Fruit fly (Drosophila melanogaster) whole organism, embryonic: ENCODE measurements around the gene tex.

Source experiments
- Antp ChIP-seq: fragments of 200-800 bp; sonication (Bioruptor generic); optimal IDR thresholded peaks from 3 replicates; lab custom pipeline; 2016; ENCODE audit warnings: missing biosample characterization, missing genetic modification characterization
- Atf-2 ChIP-seq: fragments of 200-800 bp; sonication (Bioruptor generic); optimal IDR thresholded peaks from 2 replicates; lab custom pipeline; 2016; ENCODE audit warnings: missing biosample characterization, missing genetic modification characterization
- B-H1 ChIP-seq: fragments of 200-800 bp; sonication (Bioruptor generic); IDR thresholded peaks from 3 replicates; pipeline ENCODE4 v1.3.6; 2022; ENCODE audit warnings: missing biosample characterization, missing genetic modification characterization
- BEAF-32 ChIP-seq: fragments of 200-800 bp; sonication (Bioruptor generic); optimal IDR thresholded peaks from 3 replicates; lab custom pipeline; 2017; ENCODE audit warnings: missing biosample characterization, missing genetic modification characterization, mild to moderate bottlenecking, moderate library complexity, missing genetic modification reagents
- Blimp-1 ChIP-seq: fragments of 200-800 bp; sonication (Bioruptor generic); optimal IDR thresholded peaks from 3 replicates; lab custom pipeline; 2018; ENCODE audit warnings: missing biosample characterization, missing genetic modification characterization, mild to moderate bottlenecking, moderate library complexity, missing genetic modification reagents
- CG13296 ChIP-seq: fragments of 200-800 bp; sonication (Bioruptor generic); optimal IDR thresholded peaks from 3 replicates; lab custom pipeline; 2018; ENCODE audit warnings: missing biosample characterization, mild to moderate bottlenecking, missing genetic modification characterization
- CG13894 ChIP-seq: fragments of 200-800 bp; sonication (Bioruptor generic); optimal IDR thresholded peaks from 3 replicates; lab custom pipeline; 2018; ENCODE audit warnings: missing biosample characterization, mild to moderate bottlenecking, missing genetic modification characterization, moderate library complexity
- CG14667 ChIP-seq: fragments of 200-800 bp; sonication (Bioruptor generic); IDR thresholded peaks from 2 replicates; pipeline ENCODE4 v1.3.6; 2022; ENCODE audit warnings: missing biosample characterization, missing genetic modification characterization
- CG15011 ChIP-seq: fragments of 200-800 bp; sonication (Bioruptor generic); optimal IDR thresholded peaks from 3 replicates; lab custom pipeline; 2018; ENCODE audit warnings: missing biosample characterization, mild to moderate bottlenecking, missing genetic modification characterization
- CG15601 ChIP-seq: fragments of 200-800 bp; sonication (Bioruptor generic); optimal IDR thresholded peaks from 3 replicates; lab custom pipeline; 2019; ENCODE audit warnings: missing biosample characterization, mild to moderate bottlenecking, missing genetic modification characterization, moderate library complexity
- CG16813 ChIP-seq: fragments of 200-800 bp; sonication (Bioruptor generic); IDR thresholded peaks from 3 replicates; pipeline ENCODE4 v1.3.6; 2022; ENCODE audit warnings: missing biosample characterization, missing genetic modification characterization; ENCODE audit not compliant: partially characterized antibody
- CG17328 ChIP-seq: fragments of 200-800 bp; sonication (Bioruptor generic); IDR thresholded peaks from 2 replicates; pipeline ENCODE4 v1.3.6; 2022; ENCODE audit warnings: missing biosample characterization, missing genetic modification characterization
- CG18476 ChIP-seq: fragments of 200-800 bp; sonication (Bioruptor generic); optimal IDR thresholded peaks from 2 replicates; lab custom pipeline; 2016; ENCODE audit warnings: missing biosample characterization, mild to moderate bottlenecking, missing genetic modification characterization
- CG2712 ChIP-seq: fragments of 200-800 bp; optimal IDR thresholded peaks from 3 replicates; lab custom pipeline; 2019; ENCODE audit warnings: missing biosample characterization, mild to moderate bottlenecking, missing genetic modification characterization, moderate library complexity
- CG30431 ChIP-seq: fragments of 200-800 bp; sonication (Bioruptor generic); optimal IDR thresholded peaks from 2 replicates; lab custom pipeline; 2017; ENCODE audit warnings: missing biosample characterization, missing genetic modification characterization
- CG31388 ChIP-seq: fragments of 200-800 bp; sonication (Bioruptor generic); optimal IDR thresholded peaks from 2 replicates; lab custom pipeline; 2016; ENCODE audit warnings: missing biosample characterization, missing genetic modification characterization
- CG34422 ChIP-seq: fragments of 200-800 bp; sonication (Bioruptor generic); IDR thresholded peaks from 3 replicates; pipeline ENCODE4 v1.3.6; 2022; ENCODE audit warnings: missing biosample characterization, missing genetic modification characterization
- CG6654 ChIP-seq: fragments of 200-800 bp; sonication (Bioruptor generic); optimal IDR thresholded peaks from 2 replicates; lab custom pipeline; 2017; ENCODE audit warnings: missing biosample characterization, mild to moderate bottlenecking, missing genetic modification characterization
- CG6765 ChIP-seq: fragments of 200-800 bp; sonication (Bioruptor generic); optimal IDR thresholded peaks from 3 replicates; lab custom pipeline; 2017; ENCODE audit warnings: missing biosample characterization, mild to moderate bottlenecking, missing genetic modification characterization
- CG7556 ChIP-seq: fragments of 200-800 bp; sonication (Bioruptor generic); optimal IDR thresholded peaks from 2 replicates; lab custom pipeline; 2017; ENCODE audit warnings: missing biosample characterization, mild to moderate bottlenecking, missing genetic modification characterization
- CG7987 ChIP-seq: fragments of 200-800 bp; sonication (Bioruptor generic); optimal IDR thresholded peaks from 2 replicates; lab custom pipeline; 2018; ENCODE audit warnings: missing biosample characterization, mild to moderate bottlenecking, missing genetic modification characterization, moderate library complexity
- CG8944 ChIP-seq: fragments of 200-800 bp; sonication (Bioruptor generic); optimal IDR thresholded peaks from 3 replicates; lab custom pipeline; 2016; ENCODE audit warnings: missing biosample characterization, missing genetic modification characterization
- CG9215 ChIP-seq: fragments of 200-800 bp; sonication (Bioruptor generic); IDR thresholded peaks from 2 replicates; pipeline ENCODE4 v1.3.6; 2022; ENCODE audit warnings: missing biosample characterization, missing genetic modification characterization
- CG9609 ChIP-seq: fragments of 200-800 bp; sonication (Bioruptor generic); optimal IDR thresholded peaks from 3 replicates; lab custom pipeline; 2016; ENCODE audit warnings: missing biosample characterization, missing genetic modification characterization
- CG9727 ChIP-seq: fragments of 200-800 bp; sonication (Bioruptor generic); optimal IDR thresholded peaks from 3 replicates; lab custom pipeline; 2017; ENCODE audit warnings: missing biosample characterization, mild to moderate bottlenecking, missing genetic modification characterization
- CTCF ChIP-seq: fragments of 200-800 bp; sonication (Bioruptor generic); optimal IDR thresholded peaks from 2 replicates; lab custom pipeline; 2017; ENCODE audit warnings: missing biosample characterization, mild to moderate bottlenecking, missing genetic modification characterization, moderate library complexity
- Dp ChIP-seq: fragments of 200-800 bp; sonication (Bioruptor generic); optimal IDR thresholded peaks from 2 replicates; lab custom pipeline; 2018; ENCODE audit warnings: missing biosample characterization, mild to moderate bottlenecking, missing genetic modification characterization, moderate library complexity
- Dref ChIP-seq: fragments of 200-800 bp; sonication (Bioruptor generic); IDR thresholded peaks from 2 replicates; pipeline ENCODE4 v1.3.6; 2022; ENCODE audit warnings: missing biosample characterization, missing genetic modification characterization
- Gsc ChIP-seq: fragments of 200-800 bp; sonication (Bioruptor generic); IDR thresholded peaks from 2 replicates; pipeline ENCODE4 v1.3.6; 2022; ENCODE audit warnings: missing biosample characterization, missing genetic modification characterization
- Hey ChIP-seq: fragments of 200-800 bp; sonication (Bioruptor generic); optimal IDR thresholded peaks from 3 replicates; lab custom pipeline; 2018; ENCODE audit warnings: missing biosample characterization, mild to moderate bottlenecking, missing genetic modification characterization
- MBD-R2 ChIP-seq: fragments of 200-800 bp; sonication (Bioruptor generic); IDR thresholded peaks from 2 replicates; pipeline ENCODE4 v1.3.6; 2022; ENCODE audit warnings: missing biosample characterization, missing genetic modification characterization
- NC2α ChIP-seq: fragments of 200-800 bp; sonication (Bioruptor generic); optimal IDR thresholded peaks from 2 replicates; lab custom pipeline; 2016; ENCODE audit warnings: missing biosample characterization, missing genetic modification characterization
- Pdp1 ChIP-seq, 2 experiments: fragments of 200-800 bp; sonication (Bioruptor generic); optimal IDR thresholded peaks; 3 replicates each; lab custom pipeline; 2016; ENCODE audit warnings: missing biosample characterization in 2 of 2, missing genetic modification characterization in 2 of 2, mild to moderate bottlenecking in 1 of 2, moderate library complexity in 1 of 2
- Scr ChIP-seq: fragments of 200-800 bp; sonication (Bioruptor generic); IDR thresholded peaks from 2 replicates; pipeline ENCODE4 v1.3.6; 2022; ENCODE audit warnings: missing biosample characterization, missing genetic modification characterization; ENCODE audit not compliant: partially characterized antibody
- Spps ChIP-seq: fragments of 200-800 bp; sonication (Bioruptor generic); optimal IDR thresholded peaks from 2 replicates; lab custom pipeline; 2018; ENCODE audit warnings: missing biosample characterization, mild to moderate bottlenecking, missing genetic modification characterization
- chn ChIP-seq: fragments of 200-800 bp; sonication (Bioruptor generic); optimal IDR thresholded peaks from 2 replicates; lab custom pipeline; 2016; ENCODE audit warnings: missing biosample characterization, missing genetic modification characterization
- crp ChIP-seq, 2 experiments: fragments of 200-800 bp; sonication (Bioruptor generic); optimal IDR thresholded peaks; 2 replicates in 1 of 2; 3 replicates in 1 of 2; lab custom pipeline; 2017; ENCODE audit warnings: missing biosample characterization in 2 of 2, missing genetic modification characterization in 2 of 2, mild to moderate bottlenecking in 1 of 2, moderate library complexity in 1 of 2
- fru ChIP-seq: fragments of >200 bp; optimal IDR thresholded peaks from 2 replicates; lab custom pipeline; 2017
- gfzf ChIP-seq: fragments of 200-800 bp; sonication (Bioruptor generic); optimal IDR thresholded peaks from 2 replicates; lab custom pipeline; 2016; ENCODE audit warnings: missing biosample characterization, mild to moderate bottlenecking, missing genetic modification characterization, moderate library complexity
- gt ChIP-seq: fragments of 200-800 bp; sonication (Bioruptor generic); IDR thresholded peaks from 2 replicates; pipeline ENCODE4 v1.3.6; 2022; ENCODE audit warnings: missing biosample characterization, missing genetic modification characterization
- ham ChIP-seq: fragments of 200-800 bp; sonication (Bioruptor generic); IDR thresholded peaks from 2 replicates; pipeline ENCODE4 v1.3.6; 2022; ENCODE audit warnings: missing biosample characterization, missing genetic modification characterization
- jing ChIP-seq: fragments of 200-800 bp; sonication (Bioruptor generic); optimal IDR thresholded peaks from 2 replicates; lab custom pipeline; 2018; ENCODE audit warnings: missing biosample characterization, mild to moderate bottlenecking, missing genetic modification characterization
- jumu ChIP-seq: fragments of 200-800 bp; sonication (Bioruptor generic); optimal IDR thresholded peaks from 3 replicates; lab custom pipeline; 2016; ENCODE audit warnings: missing biosample characterization, missing genetic modification characterization
- klu ChIP-seq: fragments of 200-800 bp; sonication (Bioruptor generic); IDR thresholded peaks from 2 replicates; pipeline ENCODE4 v1.3.6; 2022; ENCODE audit warnings: missing biosample characterization, missing genetic modification characterization
- lab ChIP-seq: fragments of 200-800 bp; sonication (Bioruptor generic); optimal IDR thresholded peaks from 3 replicates; lab custom pipeline; 2017; ENCODE audit warnings: missing biosample characterization, missing genetic modification characterization, mild to moderate bottlenecking, moderate library complexity, missing genetic modification reagents
- nerfin-2 ChIP-seq: fragments of 200-800 bp; sonication (Bioruptor generic); IDR thresholded peaks from 2 replicates; pipeline ENCODE4 v1.3.6; 2022; ENCODE audit warnings: missing biosample characterization, missing genetic modification characterization; ENCODE audit not compliant: partially characterized antibody
- org-1 ChIP-seq: fragments of 200-800 bp; sonication (Bioruptor generic); optimal IDR thresholded peaks from 2 replicates; lab custom pipeline; 2017; ENCODE audit warnings: missing biosample characterization, missing genetic modification characterization
- pum ChIP-seq: fragments of 200-800 bp; sonication (Bioruptor generic); optimal IDR thresholded peaks from 2 replicates; lab custom pipeline; 2016; ENCODE audit warnings: missing biosample characterization, missing genetic modification characterization
- rib ChIP-seq: fragments of 200-800 bp; sonication (Bioruptor generic); IDR thresholded peaks from 2 replicates; pipeline ENCODE4 v1.3.6; 2022; ENCODE audit warnings: missing biosample characterization, missing genetic modification characterization
- slbo ChIP-seq: fragments of 200-800 bp; sonication (Bioruptor generic); IDR thresholded peaks from 2 replicates; pipeline ENCODE4 v1.3.6; 2022; ENCODE audit warnings: missing biosample characterization, missing genetic modification characterization
- tll ChIP-seq, 2 experiments: fragments of 200-800 bp in 1 of 2; fragments of >200 bp in 1 of 2; sonication (Bioruptor generic) in 1 of 2; optimal IDR thresholded peaks; 2 replicates each; lab custom pipeline; 2017 to 2019; ENCODE audit warnings: missing biosample characterization in 2 of 2, missing genetic modification characterization in 2 of 2, mild to moderate bottlenecking in 1 of 2, moderate library complexity in 1 of 2
- vvl ChIP-seq: fragments of 200-800 bp; sonication (Bioruptor generic); IDR thresholded peaks from 2 replicates; pipeline ENCODE4 v1.3.6; 2022; ENCODE audit warnings: missing biosample characterization, missing genetic modification characterization

tex gene

DNA sequence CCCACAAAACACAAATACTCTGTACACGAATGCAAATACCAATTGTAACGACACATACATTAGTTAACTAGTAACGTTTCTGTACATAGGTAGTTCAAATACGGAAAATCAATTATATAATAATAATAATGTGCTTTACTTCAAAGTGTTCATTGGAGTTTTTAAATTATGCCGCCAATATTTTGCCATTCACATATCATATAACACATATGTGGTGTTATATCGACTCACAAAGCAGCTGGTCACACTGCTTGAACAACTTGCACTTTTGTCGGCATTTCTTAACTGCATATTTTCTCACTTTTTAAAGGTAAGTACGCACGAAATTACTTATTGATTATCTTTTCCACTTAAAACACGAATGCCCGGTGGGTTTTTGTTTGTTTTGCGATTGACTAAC lies 35.7 kb upstream of the tex start, which contains the start of gene DppIII (continued):
- TF ChIP-seq Dp (GFP tag; lab: Kevin White, UChicago): peak; percentile 78
- no peak for TF ChIP-seq rib (GFP tag; lab: Robert Waterston, UW)
- TF ChIP-seq CG2712 (tag; lab: Kevin White, UChicago): no peak
- peak; percentile 78 for TF ChIP-seq Blimp-1 (GFP tag; lab: Kevin White, UChicago)
- TF ChIP-seq CG13894 (tag; lab: Kevin White, UChicago): no peak
- TF ChIP-seq slbo (GFP tag; lab: Robert Waterston, UW): no peak
- TF ChIP-seq CG6765 (GFP tag; lab: Kevin White, UChicago): no peak
- no peak for TF ChIP-seq CG34422 (GFP tag; lab: Robert Waterston, UW)
- no peak for TF ChIP-seq CG15011 (GFP tag; lab: Kevin White, UChicago)
- no peak for TF ChIP-seq Spps (tag; lab: Kevin White, UChicago)
- TF ChIP-seq fru (lab: Kevin White, UChicago): no peak
- no peak for TF ChIP-seq CG14667 (GFP tag; lab: Robert Waterston, UW)
- TF ChIP-seq org-1 (GFP tag; lab: Kevin White, UChicago): no peak
- no peak for TF ChIP-seq klu (GFP tag; lab: Robert Waterston, UW)
- no peak for TF ChIP-seq CG30431 (GFP tag; lab: Kevin White, UChicago)
- no peak for TF ChIP-seq CG9727 (GFP tag; lab: Kevin White, UChicago)
- TF ChIP-seq pum (GFP tag; lab: Kevin White, UChicago): no peak
- no peak for TF ChIP-seq nerfin-2 (GFP tag; lab: Robert Waterston, UW)
- peak; percentile 14; the same call in 1 of the 2 replicates for TF ChIP-seq Dref
- TF ChIP-seq vvl (GFP tag; lab: Robert Waterston, UW): no peak
- no peak for TF ChIP-seq tll (GFP tag; optimal IDR thresholded peaks at IDR 0.05; lab: Kevin White, UChicago)
- TF ChIP-seq NC2α (GFP tag; lab: Kevin White, UChicago): no peak
- no peak for TF ChIP-seq Antp (GFP tag; lab: Kevin White, UChicago)
- TF ChIP-seq CG16813 (GFP tag; lab: Robert Waterston, UW): 0 out of 3 replicates have a peak, but pooled peaks have one; percentile 25
- TF ChIP-seq CG18476: no peak
- TF ChIP-seq CG9215 (GFP tag; lab: Robert Waterston, UW): no peak
- no peak for TF ChIP-seq ham (GFP tag; lab: Robert Waterston, UW)
- no peak for TF ChIP-seq B-H1
- no peak for TF ChIP-seq CG31388 (GFP tag; lab: Kevin White, UChicago)
- peak; percentile 65 for TF ChIP-seq gfzf
- no peak for TF ChIP-seq CG8944 (GFP tag; lab: Kevin White, UChicago)
- TF ChIP-seq Hey (tag; lab: Kevin White, UChicago): no peak
- no peak for TF ChIP-seq lab
- TF ChIP-seq MBD-R2: peak; percentile 55
- TF ChIP-seq CG7987 (GFP tag; lab: Kevin White, UChicago): no peak
- TF ChIP-seq CG7556: no peak
- no peak for TF ChIP-seq jing (GFP tag; lab: Kevin White, UChicago)
- no peak for TF ChIP-seq jumu (GFP tag; lab: Kevin White, UChicago)
- TF ChIP-seq CG15601 (tag; lab: Kevin White, UChicago): no peak
- no peak for TF ChIP-seq CTCF (GFP tag; lab: Kevin White, UChicago)
- TF ChIP-seq chn: no peak
- no peak for TF ChIP-seq crp (GFP tag; optimal IDR thresholded peaks at IDR 0.05; lab: Kevin White, UChicago)
- TF ChIP-seq gt (GFP tag; lab: Robert Waterston, UW): no peak
- no peak for TF ChIP-seq Atf-2
- TF ChIP-seq CG13296: no peak
- no peak for TF ChIP-seq CG17328
- 0 out of 2 replicates have a peak, but pooled peaks have one; percentile 25 for TF ChIP-seq Scr (GFP tag; lab: Robert Waterston, UW)
- TF ChIP-seq CG6654: no peak
- TF ChIP-seq CG9609 (GFP tag; lab: Kevin White, UChicago): no peak
- TF ChIP-seq Pdp1 (GFP tag; optimal IDR thresholded peaks at IDR 0.05; lab: Kevin White, UChicago): peak in 1 of 2 experiments; percentile 84
- TF ChIP-seq BEAF-32 (GFP tag; lab: Kevin White, UChicago): peak; percentile 39
- no peak for TF ChIP-seq Gsc (GFP tag; lab: Robert Waterston, UW)
